Fruit fly (Drosophila melanogaster): ENCODE data around the gene Ir94a.

Ir94a gene

dm6 chr3R:22136967-22137516 lies 23.8 kb downstream of the Ir94a start (continued):
- TF ChIP-seq fkh (GFP tag; optimal IDR thresholded peaks at IDR 0.05): no peak
- TF ChIP-seq salr (GFP tag; optimal IDR thresholded peaks at IDR 0.05): no peak
- peak; percentile 21 for TF ChIP-seq fd59A (GFP tag; optimal IDR thresholded peaks at IDR 0.05)
- peak; percentile 12 for TF ChIP-seq CG34406 (GFP tag; optimal IDR thresholded peaks at IDR 0.05)
- TF ChIP-seq esn (GFP tag; optimal IDR thresholded peaks at IDR 0.05): peak; percentile 45
- peak; percentile 35 for TF ChIP-seq CG31627 (GFP tag; optimal IDR thresholded peaks at IDR 0.05)
- TF ChIP-seq CG32006 (GFP tag; optimal IDR thresholded peaks at IDR 0.05): peak; percentile 12
- TF ChIP-seq Sox14 (GFP tag; optimal IDR thresholded peaks at IDR 0.05): no peak
- TF ChIP-seq dac (GFP tag; optimal IDR thresholded peaks at IDR 0.05): no peak
- TF ChIP-seq CG3919 (GFP tag; optimal IDR thresholded peaks at IDR 0.05): peak; percentile 67
- TF ChIP-seq Eip93F (GFP tag; optimal IDR thresholded peaks at IDR 0.05): no peak
- peak; percentile 30 for TF ChIP-seq CG6792 (GFP tag; optimal IDR thresholded peaks at IDR 0.05)
- peak; percentile 45 for TF ChIP-seq Eip75B (GFP tag; optimal IDR thresholded peaks at IDR 0.05)
- no peak for TF ChIP-seq CG6163 (GFP tag; IDR thresholded peaks at IDR 0.05)
- peak; percentile 28 for TF ChIP-seq achi (GFP tag; optimal IDR thresholded peaks at IDR 0.05)
- peak; percentile 78 for TF ChIP-seq svp (GFP tag)
- peak; percentile 10 for TF ChIP-seq CG7368 (GFP tag; optimal IDR thresholded peaks at IDR 0.05)
- TF ChIP-seq CG8632 (GFP tag; optimal IDR thresholded peaks at IDR 0.05): peak; percentile 41
- TF ChIP-seq cyc (GFP tag; optimal IDR thresholded peaks at IDR 0.05): peak; percentile 18
- peak; percentile 23 for TF ChIP-seq CG9139 (GFP tag; optimal IDR thresholded peaks at IDR 0.05)
- peak; percentile 44 for TF ChIP-seq dsx (GFP tag; optimal IDR thresholded peaks at IDR 0.05; ENCODE audit: poor library complexity, severe bottlenecking)
- TF ChIP-seq Ets96B (tag; optimal IDR thresholded peaks at IDR 0.05): peak; percentile 54
- TF ChIP-seq Hr4 (GFP tag; optimal IDR thresholded peaks at IDR 0.05): no peak
- no peak for TF ChIP-seq Ets21C (GFP tag; optimal IDR thresholded peaks at IDR 0.05)
- TF ChIP-seq Sox102F (GFP tag; optimal IDR thresholded peaks at IDR 0.05): peak; percentile 15
- no peak for TF ChIP-seq CG4318 (GFP tag; optimal IDR thresholded peaks at IDR 0.05)
- TF ChIP-seq ss (GFP tag; optimal IDR thresholded peaks at IDR 0.05): peak; percentile 3 to 33
- TF ChIP-seq lz (GFP tag; optimal IDR thresholded peaks at IDR 0.05): no peak
- TF ChIP-seq CG1621 (tag; optimal IDR thresholded peaks at IDR 0.05): no peak

dm6 chr3R:22139113-22139512 lies 25.9 kb downstream of the Ir94a start:
- TF ChIP-seq dac (GFP tag; optimal IDR thresholded peaks at IDR 0.05) (peak; percentile 83), CG1621 (tag; optimal IDR thresholded peaks at IDR 0.05) (peak; percentile 93), achi (GFP tag; optimal IDR thresholded peaks at IDR 0.05) (peak; percentile 88), CG10631 (GFP tag; optimal IDR thresholded peaks at IDR 0.05) (peak; percentile 86), OdsH (GFP tag; optimal IDR thresholded peaks at IDR 0.05) (peak; percentile 85), CG4318 (GFP tag; optimal IDR thresholded peaks at IDR 0.05) (peak; percentile 79), Smox (GFP tag; optimal IDR thresholded peaks at IDR 0.05) (peak; percentile 47), pdm3 (GFP tag; optimal IDR thresholded peaks at IDR 0.05) (peak; percentile 82), Hr4 (GFP tag; optimal IDR thresholded peaks at IDR 0.05) (peak; percentile 88), Met (GFP tag; optimal IDR thresholded peaks at IDR 0.05) (peak; percentile 75), CG32006 (GFP tag; optimal IDR thresholded peaks at IDR 0.05) (peak; percentile 93), CG15336 (GFP tag; IDR thresholded peaks at IDR 0.05) (peak; percentile 92), CG10669 (GFP tag; optimal IDR thresholded peaks at IDR 0.05) (peak; percentile 91), dsx (GFP tag; optimal IDR thresholded peaks at IDR 0.05; ENCODE audit: poor library complexity, severe bottlenecking) (peak; percentile 85), CG34406 (GFP tag; optimal IDR thresholded peaks at IDR 0.05) (peak; percentile 77), CG6808 (GFP tag; optimal IDR thresholded peaks at IDR 0.05) (peak; percentile 90), CG8319 (GFP tag; optimal IDR thresholded peaks at IDR 0.05) (peak; percentile 74), Eip75B (GFP tag; optimal IDR thresholded peaks at IDR 0.05) (peak; percentile 89), CG6854 (GFP tag; optimal IDR thresholded peaks at IDR 0.05) (peak; percentile 37), CG3032 (tag; optimal IDR thresholded peaks at IDR 0.05) (peak; percentile 88), CG16779 (tag; optimal IDR thresholded peaks at IDR 0.05) (peak; percentile 77), CG9139 (GFP tag; optimal IDR thresholded peaks at IDR 0.05) (peak; percentile 78), Ets21C (GFP tag; optimal IDR thresholded peaks at IDR 0.05) (peak; percentile 57), CG6163 (GFP tag; IDR thresholded peaks at IDR 0.05) (peak; percentile 95), CG31627 (GFP tag; optimal IDR thresholded peaks at IDR 0.05) (peak; percentile 70), eg (GFP tag; IDR thresholded peaks at IDR 0.05) (peak; percentile 93), cyc (GFP tag; optimal IDR thresholded peaks at IDR 0.05) (peak; percentile 67), Eip93F (GFP tag; optimal IDR thresholded peaks at IDR 0.05) (no peak), net (GFP tag; optimal IDR thresholded peaks at IDR 0.05) (peak; percentile 87), esn (GFP tag; optimal IDR thresholded peaks at IDR 0.05) (peak; percentile 73), Gug (GFP tag; IDR thresholded peaks at IDR 0.05) (peak; percentile 88), Eip78C (GFP tag) (peak; percentile 96), spab (GFP tag; optimal IDR thresholded peaks at IDR 0.05) (peak; percentile 90), CG8632 (GFP tag; optimal IDR thresholded peaks at IDR 0.05) (peak; percentile 78), Sox102F (GFP tag; optimal IDR thresholded peaks at IDR 0.05) (peak; percentile 71), Blimp-1 (GFP tag; optimal IDR thresholded peaks at IDR 0.05) (peak; percentile 33)
